Fruit fly (Drosophila melanogaster): ENCODE data around the gene Atet.
A peak's percentile ranks its signal among the peaks of the same experiment; 100 is the strongest.

Gene Atet

DNA sequence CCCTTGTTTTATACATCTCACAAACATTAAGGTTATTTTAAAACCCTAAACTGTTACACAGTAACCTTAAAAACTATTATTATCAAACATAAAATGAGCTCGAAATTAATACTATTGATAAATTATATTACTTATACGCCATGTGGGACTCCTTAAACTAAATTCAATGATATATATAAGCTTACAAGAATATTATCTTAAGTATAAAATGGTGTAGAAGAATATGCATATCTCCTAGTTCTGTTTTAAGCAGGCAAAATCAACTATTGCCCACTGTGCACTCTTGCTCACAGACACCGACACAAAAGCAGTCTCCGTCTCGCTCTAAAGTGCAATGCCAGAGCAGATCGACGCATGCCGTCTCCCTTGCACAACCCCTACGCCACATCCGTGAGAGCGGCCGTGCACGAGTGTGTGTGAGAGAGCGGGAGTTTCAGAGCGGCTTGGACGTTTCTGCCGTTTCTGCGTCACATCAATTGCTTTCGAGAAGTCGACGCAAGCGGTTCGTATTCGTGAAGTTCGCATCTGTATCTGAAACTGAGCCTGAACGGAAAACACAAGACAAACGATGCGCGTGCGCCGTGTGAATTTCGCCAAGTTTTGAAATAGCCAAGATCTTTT lies 37.9 kb downstream of the Atet start (continued):
- peak; percentile 44 for TF ChIP-seq CG7271 (tag; optimal IDR thresholded peaks at IDR 0.05)
- TF ChIP-seq CG15696 (tag; optimal IDR thresholded peaks at IDR 0.05), result peak; percentile 92
- TF ChIP-seq zen (tag; optimal IDR thresholded peaks at IDR 0.05), result peak; percentile 70
- no peak for TF ChIP-seq CG14014 (GFP tag; IDR thresholded peaks at IDR 0.05)
- TF ChIP-seq btn (GFP tag; optimal IDR thresholded peaks at IDR 0.05), result no peak
- TF ChIP-seq dimm (GFP tag; IDR thresholded peaks at IDR 0.05), result no peak
- TF ChIP-seq hkb (optimal IDR thresholded peaks at IDR 0.05), result no peak
- 0 out of 2 replicates have a peak, but pooled peaks have one; percentile 34 for TF ChIP-seq hkb (GFP tag; IDR thresholded peaks at IDR 0.05)
- peak; percentile 40 for TF ChIP-seq CrebB (tag; optimal IDR thresholded peaks at IDR 0.05)
- TF ChIP-seq CG1603 (tag; optimal IDR thresholded peaks at IDR 0.05), result peak; percentile 1
- TF ChIP-seq CG11456 (GFP tag; IDR thresholded peaks at IDR 0.05), result no peak
- peak; percentile 78 for TF ChIP-seq CG11504 (tag; optimal IDR thresholded peaks at IDR 0.05)
- peak; percentile 90 for TF ChIP-seq HLHmδ (GFP tag; optimal IDR thresholded peaks at IDR 0.05)
- peak; percentile 18; the same call in 1 of the 2 replicates for TF ChIP-seq E2f2 (GFP tag; IDR thresholded peaks at IDR 0.05)
- no peak for TF ChIP-seq pb (GFP tag; optimal IDR thresholded peaks at IDR 0.05)
- peak; percentile 13 for TF ChIP-seq Fer1 (GFP tag; optimal IDR thresholded peaks at IDR 0.05)
- no peak for TF ChIP-seq Dek (tag; optimal IDR thresholded peaks at IDR 0.05)
- TF ChIP-seq eve (GFP tag; optimal IDR thresholded peaks at IDR 0.05), result peak in 1 of 2 experiments; percentile 73
- peak; percentile 68 for TF ChIP-seq ci (GFP tag; IDR thresholded peaks at IDR 0.05)
- TF ChIP-seq CG3726 (GFP tag; IDR thresholded peaks at IDR 0.05), result 0 out of 3 replicates have a peak, but pooled peaks have one; percentile 13
- no peak for TF ChIP-seq CG1792 (GFP tag; optimal IDR thresholded peaks at IDR 0.05)
- no peak for TF ChIP-seq al (GFP tag; IDR thresholded peaks at IDR 0.05)
- TF ChIP-seq dan (GFP tag; IDR thresholded peaks at IDR 0.05), result no peak
- no peak for TF ChIP-seq sc (optimal IDR thresholded peaks at IDR 0.05)
- peak; percentile 64 for TF ChIP-seq sc (GFP tag; optimal IDR thresholded peaks at IDR 0.05)
- no peak for TF ChIP-seq abd-A (tag; optimal IDR thresholded peaks at IDR 0.05)
- TF ChIP-seq YL-1 (GFP tag; optimal IDR thresholded peaks at IDR 0.05), result peak; percentile 19
- TF ChIP-seq chinmo (GFP tag; IDR thresholded peaks at IDR 0.05; ENCODE audit: partially characterized antibody), result peak; percentile 99
- no peak for TF ChIP-seq pnt (GFP tag; optimal IDR thresholded peaks at IDR 0.05)
- peak in 1 of 2 experiments; percentile 20 for TF ChIP-seq chif (GFP tag; optimal IDR thresholded peaks at IDR 0.05)
- peak; percentile 52; the same call in 2 of the 3 replicates for TF ChIP-seq croc (GFP tag; conservative IDR thresholded peaks at IDR 0.05)
- peak; percentile 43 for TF ChIP-seq CG11723 (GFP tag; optimal IDR thresholded peaks at IDR 0.05)
- TF ChIP-seq caup (GFP tag; optimal IDR thresholded peaks at IDR 0.05; ENCODE audit: severe bottlenecking), result no peak
- TF ChIP-seq Six4 (GFP tag; optimal IDR thresholded peaks at IDR 0.05), result peak; percentile 33
- no peak for TF ChIP-seq gsb (GFP tag; IDR thresholded peaks at IDR 0.05)
- TF ChIP-seq CG12071 (GFP tag; optimal IDR thresholded peaks at IDR 0.05), result no peak
- peak; percentile 27; the same call in 1 of the 2 replicates for TF ChIP-seq CG17612 (GFP tag; IDR thresholded peaks at IDR 0.05)
- TF ChIP-seq TFAM (GFP tag; optimal IDR thresholded peaks at IDR 0.05), result no peak
- TF ChIP-seq grau (tag; optimal IDR thresholded peaks at IDR 0.05), result peak; percentile 75
- peak; percentile 29 for TF ChIP-seq CG12942 (GFP tag; optimal IDR thresholded peaks at IDR 0.05)
- TF ChIP-seq gcm2 (GFP tag; optimal IDR thresholded peaks at IDR 0.05), result no peak
- no peak for TF ChIP-seq B-H2 (GFP tag; optimal IDR thresholded peaks at IDR 0.05)
- peak; percentile 31; the same call in 1 of the 2 replicates for TF ChIP-seq CG4360 (GFP tag; IDR thresholded peaks at IDR 0.05)
- TF ChIP-seq nau (GFP tag; optimal IDR thresholded peaks at IDR 0.05), result peak; percentile 31
- TF ChIP-seq Vsx1 (GFP tag; optimal IDR thresholded peaks at IDR 0.05), result no peak
- TF ChIP-seq bab2 (GFP tag; optimal IDR thresholded peaks at IDR 0.05), result no peak
- peak; percentile 97 for TF ChIP-seq CG8478 (optimal IDR thresholded peaks at IDR 0.05)
- peak in 1 of 3 experiments; percentile 71 for TF ChIP-seq Stat92E (GFP tag; optimal IDR thresholded peaks at IDR 0.05)
- peak; percentile 53; the same call in 1 of the 3 replicates for TF ChIP-seq Opbp (GFP tag; IDR thresholded peaks at IDR 0.05; ENCODE audit: partially characterized antibody)
- peak; percentile 92 for TF ChIP-seq CG33557 (GFP tag; optimal IDR thresholded peaks at IDR 0.05)

Data from whole organism, embryonic.